Fruit fly (Drosophila melanogaster): ENCODE results near the gene Gr93c.

Gr93c gene

dm6 chr3R:21859509-21859908, 14.4 kb upstream of the Gr93c start (continued):
- TF ChIP-seq NK7.1 (GFP tag; optimal IDR thresholded peaks at IDR 0.05) (no peak), CG12659 (GFP tag; optimal IDR thresholded peaks at IDR 0.05) (peak; percentile 13), dysf (GFP tag; IDR thresholded peaks at IDR 0.05) (0 out of 3 replicates have a peak, but pooled peaks have one; percentile 47), run (tag; optimal IDR thresholded peaks at IDR 0.05) (no peak), slbo (GFP tag; IDR thresholded peaks at IDR 0.05) (no peak), HLHmδ (GFP tag; optimal IDR thresholded peaks at IDR 0.05) (no peak), tgo (GFP tag; IDR thresholded peaks at IDR 0.05) (no peak), CG30403 (GFP tag; optimal IDR thresholded peaks at IDR 0.05) (peak; percentile 55), Lpt (GFP tag; optimal IDR thresholded peaks at IDR 0.05) (no peak), dm (GFP tag; optimal IDR thresholded peaks at IDR 0.05) (no peak), CG15601 (tag; optimal IDR thresholded peaks at IDR 0.05) (peak; percentile 28), CG9932 (GFP tag; IDR thresholded peaks at IDR 0.05) (no peak), CG8089 (GFP tag; optimal IDR thresholded peaks at IDR 0.05) (no peak), CG34376 (GFP tag; optimal IDR thresholded peaks at IDR 0.05) (no peak), CG8359 (GFP tag; optimal IDR thresholded peaks at IDR 0.05; ENCODE audit: borderline replicate concordance) (peak; percentile 21), Adf1 (GFP tag; IDR thresholded peaks at IDR 0.05) (no peak), tin (GFP tag; optimal IDR thresholded peaks at IDR 0.05) (peak; percentile 51), ac (GFP tag; optimal IDR thresholded peaks at IDR 0.05) (no peak), E2f1 (GFP tag; IDR thresholded peaks at IDR 0.05) (peak; percentile 39; the same call in 1 of the 2 replicates), CG8924 (tag; optimal IDR thresholded peaks at IDR 0.05) (peak; percentile 43), Nf-YC (tag; optimal IDR thresholded peaks at IDR 0.05) (no peak), fru (optimal IDR thresholded peaks at IDR 0.05) (no peak), hkb (optimal IDR thresholded peaks at IDR 0.05) (no peak), hkb (GFP tag; IDR thresholded peaks at IDR 0.05) (peak; percentile 53; the same call in 1 of the 2 replicates), GATAe (GFP tag; conservative IDR thresholded peaks at IDR 0.05) (no peak), Fer3 (tag; optimal IDR thresholded peaks at IDR 0.05) (no peak), trh (GFP tag; optimal IDR thresholded peaks at IDR 0.05) (no peak), CG2120 (GFP tag; optimal IDR thresholded peaks at IDR 0.05) (no peak)

dm6 chr3R:21858290-21858875, 13.3 kb upstream of the Gr93c start:
- TF ChIP-seq Bgb (GFP tag; IDR thresholded peaks at IDR 0.05; ENCODE audit: partially characterized antibody) (no peak), Dll (GFP tag; IDR thresholded peaks at IDR 0.05; ENCODE audit: partially characterized antibody) (0 out of 4 replicates have a peak, but pooled peaks have one; percentile 16), CG4404 (GFP tag; IDR thresholded peaks at IDR 0.05) (no peak), CG2116 (GFP tag; optimal IDR thresholded peaks at IDR 0.05) (no peak), CG1647 (GFP tag; optimal IDR thresholded peaks at IDR 0.05) (no peak), Hmr (GFP tag; optimal IDR thresholded peaks at IDR 0.05) (no peak), CG17802 (tag; optimal IDR thresholded peaks at IDR 0.05) (no peak), Hr78 (GFP tag; optimal IDR thresholded peaks at IDR 0.05) (peak in 1 of 2 experiments; percentile 62), tll (GFP tag; optimal IDR thresholded peaks at IDR 0.05) (peak in 1 of 2 experiments; percentile 0), cg (GFP tag; optimal IDR thresholded peaks at IDR 0.05) (no peak), CG6791 (GFP tag; IDR thresholded peaks at IDR 0.05; ENCODE audit: partially characterized antibody) (no peak), kni (GFP tag; optimal IDR thresholded peaks at IDR 0.05) (peak; percentile 53), CG2199 (GFP tag; IDR thresholded peaks at IDR 0.05) (no peak), Dad (GFP tag; optimal IDR thresholded peaks at IDR 0.05) (no peak), CG8290 (GFP tag; optimal IDR thresholded peaks at IDR 0.05) (no peak), CG8290 (tag; optimal IDR thresholded peaks at IDR 0.05) (no peak), slbo (GFP tag; IDR thresholded peaks at IDR 0.05) (no peak), dan (GFP tag; IDR thresholded peaks at IDR 0.05) (no peak), Blimp-1 (GFP tag; optimal IDR thresholded peaks at IDR 0.05) (peak; percentile 52), bab2 (GFP tag; optimal IDR thresholded peaks at IDR 0.05) (no peak), CG15479 (GFP tag; optimal IDR thresholded peaks at IDR 0.05) (peak; percentile 8), CG4360 (GFP tag; IDR thresholded peaks at IDR 0.05) (peak; percentile 66), Oli (tag; optimal IDR thresholded peaks at IDR 0.05) (peak; percentile 20), CG17568 (GFP tag; optimal IDR thresholded peaks at IDR 0.05) (no peak), CG11456 (GFP tag; IDR thresholded peaks at IDR 0.05) (0 out of 3 replicates have a peak, but pooled peaks have one; percentile 27)

All from whole organism, embryonic.